Fruit fly (Drosophila melanogaster): ENCODE measurements around the gene TM9SF2.
A peak's percentile ranks its signal among the peaks of the same experiment; 100 is the strongest.

Gene TM9SF2

DNA sequence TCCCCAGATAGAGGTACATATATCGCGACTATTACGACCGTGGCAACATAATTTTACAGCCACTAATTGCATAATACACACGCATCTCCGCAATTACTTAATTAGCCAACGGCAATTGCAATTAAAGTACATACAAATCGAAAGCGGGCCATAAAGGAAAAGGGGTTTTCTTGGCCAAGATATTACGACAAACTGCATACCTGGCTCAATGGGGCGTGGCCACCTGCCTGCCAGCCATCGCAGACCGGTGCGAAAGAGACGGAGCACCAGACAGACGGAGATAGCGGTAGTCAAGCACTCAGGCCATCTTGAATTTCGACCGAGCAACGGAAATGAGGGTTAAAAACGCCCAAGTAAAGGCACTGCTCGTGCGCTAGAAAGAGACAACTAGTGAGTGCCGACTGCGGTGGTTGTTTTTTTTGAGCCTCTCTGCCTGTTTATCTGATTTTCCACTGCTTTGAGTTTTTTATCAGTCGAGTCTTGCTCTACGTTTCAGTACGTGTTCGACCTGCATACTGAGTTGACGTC lies 36.2 kb upstream of the TM9SF2 start, which contains the start of gene cad (continued):
- TF ChIP-seq h (optimal IDR thresholded peaks at IDR 0.05) (no peak), D (optimal IDR thresholded peaks at IDR 0.05) (peak; percentile 42), D (GFP tag; optimal IDR thresholded peaks at IDR 0.05) (peak; percentile 7), Dfd (GFP tag; optimal IDR thresholded peaks at IDR 0.05) (no peak), disco-r (GFP tag; optimal IDR thresholded peaks at IDR 0.05) (no peak), luna (GFP tag; optimal IDR thresholded peaks at IDR 0.05) (no peak), cato (GFP tag; optimal IDR thresholded peaks at IDR 0.05; ENCODE audit: borderline replicate concordance) (no peak), CG32767 (GFP tag; IDR thresholded peaks at IDR 0.05) (no peak), hb (GFP tag; IDR thresholded peaks at IDR 0.05; ENCODE audit: partially characterized antibody) (no peak), CG1832 (GFP tag; optimal IDR thresholded peaks at IDR 0.05) (peak; percentile 98), tx (GFP tag; optimal IDR thresholded peaks at IDR 0.05) (no peak), CG4360 (GFP tag; IDR thresholded peaks at IDR 0.05) (peak; percentile 80), Trl (optimal IDR thresholded peaks at IDR 0.05) (no peak), Trl (GFP tag; optimal IDR thresholded peaks at IDR 0.05) (no peak), CG12219 (GFP tag; optimal IDR thresholded peaks at IDR 0.05) (no peak), mld (GFP tag; IDR thresholded peaks at IDR 0.05; ENCODE audit: partially characterized antibody) (no peak), Deaf1 (tag; optimal IDR thresholded peaks at IDR 0.05) (peak; percentile 56), lov (optimal IDR thresholded peaks at IDR 0.05) (no peak), lov (GFP tag; IDR thresholded peaks at IDR 0.05) (peak; percentile 56; the same call in 1 of the 3 replicates), sisA (GFP tag; IDR thresholded peaks at IDR 0.05) (no peak), CG1233 (GFP tag; optimal IDR thresholded peaks at IDR 0.05) (no peak), CG8089 (GFP tag; optimal IDR thresholded peaks at IDR 0.05) (no peak), knrl (GFP tag; IDR thresholded peaks at IDR 0.05; ENCODE audit: partially characterized antibody) (peak; percentile 22; the same call in 1 of the 3 replicates), Dbx (GFP tag; IDR thresholded peaks at IDR 0.05) (no peak), CG11093 (GFP tag; IDR thresholded peaks at IDR 0.05) (no peak), CG7987 (GFP tag; optimal IDR thresholded peaks at IDR 0.05) (peak; percentile 59), chm (GFP tag; IDR thresholded peaks at IDR 0.05) (peak; percentile 59), CG17186 (GFP tag; optimal IDR thresholded peaks at IDR 0.05) (no peak), CG6689 (GFP tag; IDR thresholded peaks at IDR 0.05) (0 out of 2 replicates have a peak, but pooled peaks have one; percentile 18), nerfin-1 (tag; optimal IDR thresholded peaks at IDR 0.05) (peak; percentile 17), ssp (GFP tag; IDR thresholded peaks at IDR 0.05) (no peak), CG7372 (GFP tag; IDR thresholded peaks at IDR 0.05) (no peak), CG9727 (GFP tag; optimal IDR thresholded peaks at IDR 0.05) (no peak), CG12391 (tag; optimal IDR thresholded peaks at IDR 0.05) (peak; percentile 3), Nf-YA (GFP tag; IDR thresholded peaks at IDR 0.05) (peak; percentile 60), tio (GFP tag; optimal IDR thresholded peaks at IDR 0.05) (no peak), CG18262 (tag; optimal IDR thresholded peaks at IDR 0.05) (no peak), cas (GFP tag; IDR thresholded peaks at IDR 0.05) (no peak), CG17568 (GFP tag; optimal IDR thresholded peaks at IDR 0.05) (no peak), ERR (GFP tag; optimal IDR thresholded peaks at IDR 0.05) (no peak), cad (GFP tag; optimal IDR thresholded peaks at IDR 0.05) (peak; percentile 94), pb (GFP tag; optimal IDR thresholded peaks at IDR 0.05) (no peak), CG6813 (GFP tag; optimal IDR thresholded peaks at IDR 0.05) (peak; percentile 63), HLH4C (GFP tag; IDR thresholded peaks at IDR 0.05; ENCODE audit: partially characterized antibody) (0 out of 3 replicates have a peak, but pooled peaks have one; percentile 32), slbo (GFP tag; IDR thresholded peaks at IDR 0.05) (peak; percentile 5; the same call in 1 of the 2 replicates), ham (GFP tag; IDR thresholded peaks at IDR 0.05) (no peak), aop (GFP tag; IDR thresholded peaks at IDR 0.05) (peak; percentile 62; the same call in 1 of the 2 replicates), Fer3 (tag; optimal IDR thresholded peaks at IDR 0.05) (peak; percentile 31), CG2889 (GFP tag; IDR thresholded peaks at IDR 0.05) (no peak), ara (GFP tag; IDR thresholded peaks at IDR 0.05) (no peak), emc (GFP tag; optimal IDR thresholded peaks at IDR 0.05) (no peak), sob (GFP tag; IDR thresholded peaks at IDR 0.05) (peak; percentile 57; the same call in 1 of the 2 replicates)
